Worm (Caenorhabditis elegans) whole organism, midembryonic: ENCODE data around the gene ZK829.1.

Source experiments
- ztf-23 ChIP-seq: fragments of 200-800 bp; sonication (Bioruptor generic); IDR thresholded peaks from 2 replicates; pipeline ENCODE4 v1.3.6; 2022; ENCODE audit warnings: missing genetic modification reagents, missing genetic modification characterization, missing compliant biosample characterization
- ztf-29 ChIP-seq: fragments of 200-800 bp; sonication (Bioruptor generic); IDR thresholded peaks from 2 replicates; pipeline ENCODE4 v1.3.6; 2022; ENCODE audit warnings: missing genetic modification reagents, missing genetic modification characterization, missing compliant biosample characterization

Gene ZK829.1

DNA sequence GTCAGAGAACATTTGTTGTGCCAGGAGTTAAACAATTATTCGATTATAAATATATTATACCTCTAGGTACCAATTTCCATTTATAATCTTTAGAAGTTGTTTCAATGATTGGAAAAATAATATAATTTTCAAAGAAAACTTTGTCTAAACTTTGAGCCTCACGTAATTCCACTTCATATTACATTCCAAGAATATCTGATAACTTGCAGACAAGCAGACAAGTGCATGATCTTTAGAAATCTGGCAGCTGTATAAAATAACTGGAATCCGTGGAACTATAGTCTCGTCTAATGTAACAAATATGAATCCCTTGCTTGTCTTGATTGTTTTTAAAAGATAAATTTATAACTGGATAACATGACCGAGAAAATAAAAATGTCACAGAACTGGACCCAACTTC, 49.7 kb downstream of the ZK829.1 start:
- TF ChIP-seq ztf-29 (no peak), ztf-23 (GFP tag; lab: Robert Waterston, UW) (no peak)
